Fruit fly (Drosophila melanogaster) whole organism, embryonic: Measurements from ENCODE around the gene CG11374.

ENCODE experiments used
- Adf1 ChIP-seq: fragments of 200-800 bp; sonication (Bioruptor generic); IDR thresholded peaks from 2 replicates; pipeline ENCODE4 v1.3.6; 2022; ENCODE audit warnings: missing biosample characterization, missing genetic modification characterization
- Atf3 ChIP-seq: fragments of 200-800 bp; sonication (Bioruptor generic); optimal IDR thresholded peaks from 3 replicates; lab custom pipeline; 2016; ENCODE audit warnings: missing biosample characterization, missing genetic modification characterization
- B-H2 ChIP-seq: fragments of 200-800 bp; sonication (Bioruptor generic); optimal IDR thresholded peaks from 2 replicates; lab custom pipeline; 2018; ENCODE audit warnings: missing biosample characterization, mild to moderate bottlenecking, missing genetic modification characterization
- CG10147 ChIP-seq: fragments of 200-800 bp; sonication (Bioruptor generic); optimal IDR thresholded peaks from 2 replicates; lab custom pipeline; 2019; ENCODE audit warnings: missing biosample characterization, mild to moderate bottlenecking, missing genetic modification characterization, moderate library complexity
- CG10274 ChIP-seq: fragments of 200-800 bp; sonication (Bioruptor generic); optimal IDR thresholded peaks from 3 replicates; lab custom pipeline; 2017; ENCODE audit warnings: missing biosample characterization, mild to moderate bottlenecking, missing genetic modification characterization
- CG11723 ChIP-seq: fragments of 200-800 bp; sonication (Bioruptor generic); optimal IDR thresholded peaks from 2 replicates; lab custom pipeline; 2017; ENCODE audit warnings: missing biosample characterization, mild to moderate bottlenecking, missing genetic modification characterization
- CG12236 ChIP-seq: fragments of 200-800 bp; sonication (Bioruptor generic); optimal IDR thresholded peaks from 2 replicates; lab custom pipeline; 2016; ENCODE audit warnings: missing biosample characterization, missing genetic modification characterization
- CG12744 ChIP-seq: fragments of 200-800 bp; sonication (Bioruptor generic); optimal IDR thresholded peaks from 2 replicates; lab custom pipeline; 2016; ENCODE audit warnings: missing biosample characterization, missing genetic modification characterization
- CG14014 ChIP-seq: fragments of 200-800 bp; sonication (Bioruptor generic); IDR thresholded peaks from 2 replicates; pipeline ENCODE4 v1.3.6; 2022; ENCODE audit warnings: missing biosample characterization, missing genetic modification characterization
- CG15479 ChIP-seq: fragments of 200-800 bp; sonication (Bioruptor generic); optimal IDR thresholded peaks from 3 replicates; lab custom pipeline; 2019; ENCODE audit warnings: missing biosample characterization, mild to moderate bottlenecking, missing genetic modification characterization, moderate library complexity
- CG17802 ChIP-seq: fragments of 200-800 bp; sonication (Bioruptor generic); optimal IDR thresholded peaks from 2 replicates; lab custom pipeline; 2018; ENCODE audit warnings: missing biosample characterization, mild to moderate bottlenecking, missing genetic modification characterization, moderate library complexity
- CG18599 ChIP-seq: fragments of 200-800 bp; sonication (Bioruptor generic); optimal IDR thresholded peaks from 3 replicates; lab custom pipeline; 2017; ENCODE audit warnings: missing biosample characterization, missing genetic modification characterization, mild to moderate bottlenecking, moderate library complexity, missing genetic modification reagents
- CG33213 ChIP-seq: fragments of 200-800 bp; sonication (Bioruptor generic); optimal IDR thresholded peaks from 3 replicates; lab custom pipeline; 2016; ENCODE audit warnings: missing biosample characterization, missing genetic modification characterization
- CG42726 ChIP-seq: fragments of 200-800 bp; sonication (Bioruptor generic); IDR thresholded peaks from 2 replicates; pipeline ENCODE4 v1.3.6; 2022; ENCODE audit warnings: missing biosample characterization, missing genetic modification characterization; ENCODE audit not compliant: partially characterized antibody
- CG4282 ChIP-seq: fragments of 200-800 bp; sonication (Bioruptor generic); optimal IDR thresholded peaks from 2 replicates; lab custom pipeline; 2016; ENCODE audit warnings: missing biosample characterization, missing genetic modification characterization
- CG4820 ChIP-seq: fragments of 200-800 bp; sonication (Bioruptor generic); optimal IDR thresholded peaks from 3 replicates; lab custom pipeline; 2016; ENCODE audit warnings: missing biosample characterization, missing genetic modification characterization
- CG8359 ChIP-seq: fragments of 200-800 bp; sonication (Bioruptor generic); optimal IDR thresholded peaks from 2 replicates; lab custom pipeline; 2017; ENCODE audit warnings: missing biosample characterization, mild to moderate bottlenecking, missing genetic modification characterization, borderline replicate concordance
- Chrac-16 ChIP-seq: fragments of 200-800 bp; sonication (Bioruptor generic); optimal IDR thresholded peaks from 3 replicates; lab custom pipeline; 2016; ENCODE audit warnings: missing biosample characterization, missing genetic modification characterization
- CkIIα-i1 ChIP-seq: fragments of 200-800 bp; sonication (Bioruptor generic); IDR thresholded peaks from 2 replicates; pipeline ENCODE4 v1.3.6; 2022; ENCODE audit warnings: missing biosample characterization, missing genetic modification characterization
- Dll ChIP-seq: fragments of 200-800 bp; sonication (Bioruptor generic); IDR thresholded peaks from 4 replicates; pipeline ENCODE4 v1.3.6; 2022; ENCODE audit warnings: missing biosample characterization, missing genetic modification characterization; ENCODE audit not compliant: partially characterized antibody
- Gsc ChIP-seq: fragments of 200-800 bp; sonication (Bioruptor generic); IDR thresholded peaks from 2 replicates; pipeline ENCODE4 v1.3.6; 2022; ENCODE audit warnings: missing biosample characterization, missing genetic modification characterization
- Lim3 ChIP-seq: fragments of 200-800 bp; sonication (Bioruptor generic); IDR thresholded peaks from 2 replicates; pipeline ENCODE4 v1.3.6; 2022; ENCODE audit warnings: missing biosample characterization, missing genetic modification characterization
- Max ChIP-seq: fragments of 200-800 bp; sonication (Bioruptor generic); optimal IDR thresholded peaks from 2 replicates; lab custom pipeline; 2016; ENCODE audit warnings: missing biosample characterization, mild to moderate bottlenecking, missing genetic modification characterization
- NC2α ChIP-seq: fragments of 200-800 bp; sonication (Bioruptor generic); optimal IDR thresholded peaks from 2 replicates; lab custom pipeline; 2016; ENCODE audit warnings: missing biosample characterization, missing genetic modification characterization
- Nf-YB ChIP-seq: fragments of 200-800 bp; sonication (Bioruptor generic); optimal IDR thresholded peaks from 3 replicates; lab custom pipeline; 2019; ENCODE audit warnings: missing biosample characterization, mild to moderate bottlenecking, missing genetic modification characterization, moderate library complexity
- Nf-YC ChIP-seq: fragments of 200-800 bp; optimal IDR thresholded peaks from 3 replicates; lab custom pipeline; 2019; ENCODE audit warnings: missing biosample characterization, mild to moderate bottlenecking, missing genetic modification characterization, moderate library complexity
- NfI ChIP-seq: fragments of 200-800 bp; sonication (Bioruptor generic); optimal IDR thresholded peaks from 3 replicates; lab custom pipeline; 2018; ENCODE audit warnings: missing biosample characterization, mild to moderate bottlenecking, missing genetic modification characterization, moderate library complexity
- Six4 ChIP-seq: fragments of 200-800 bp; sonication (Bioruptor generic); optimal IDR thresholded peaks from 2 replicates; lab custom pipeline; 2016; ENCODE audit warnings: missing biosample characterization, missing genetic modification characterization
- Sox100B ChIP-seq: fragments of 200-800 bp; sonication (Bioruptor generic); optimal IDR thresholded peaks from 3 replicates; lab custom pipeline; 2018; ENCODE audit warnings: missing biosample characterization, mild to moderate bottlenecking, missing genetic modification characterization
- Ssrp ChIP-seq: fragments of 200-800 bp; sonication (Bioruptor generic); optimal IDR thresholded peaks from 2 replicates; lab custom pipeline; 2018; ENCODE audit warnings: missing biosample characterization, mild to moderate bottlenecking, missing genetic modification characterization, moderate library complexity
- bab2 ChIP-seq: fragments of 200-800 bp; sonication (Bioruptor generic); optimal IDR thresholded peaks from 2 replicates; lab custom pipeline; 2016; ENCODE audit warnings: missing biosample characterization, missing genetic modification characterization
- caup ChIP-seq: fragments of 200-800 bp; sonication (Bioruptor generic); optimal IDR thresholded peaks from 3 replicates; lab custom pipeline; 2017; ENCODE audit warnings: missing biosample characterization, mild to moderate bottlenecking, missing genetic modification characterization, moderate library complexity; ENCODE audit not compliant: severe bottlenecking
- chn ChIP-seq: fragments of 200-800 bp; sonication (Bioruptor generic); optimal IDR thresholded peaks from 2 replicates; lab custom pipeline; 2016; ENCODE audit warnings: missing biosample characterization, missing genetic modification characterization
- dimm ChIP-seq: fragments of 200-800 bp; sonication (Bioruptor generic); IDR thresholded peaks from 2 replicates; pipeline ENCODE4 v1.3.6; 2022; ENCODE audit warnings: missing biosample characterization, missing genetic modification characterization
- esg ChIP-seq: fragments of 200-800 bp; sonication (Bioruptor generic); conservative IDR thresholded peaks from 2 replicates; pipeline ENCODE4 v1.3.6; 2022; ENCODE audit warnings: missing biosample characterization, missing genetic modification characterization
- eyg ChIP-seq: fragments of 200-800 bp; sonication (Bioruptor generic); optimal IDR thresholded peaks from 3 replicates; lab custom pipeline; 2016; ENCODE audit warnings: missing biosample characterization, missing genetic modification characterization
- fd96Cb ChIP-seq: fragments of 200-800 bp; sonication (Bioruptor generic); optimal IDR thresholded peaks from 2 replicates; lab custom pipeline; 2018; ENCODE audit warnings: missing biosample characterization, mild to moderate bottlenecking, missing genetic modification characterization, moderate library complexity
- gcm ChIP-seq: fragments of 200-800 bp; sonication (Bioruptor generic); optimal IDR thresholded peaks from 2 replicates; lab custom pipeline; 2019; ENCODE audit warnings: missing biosample characterization, mild to moderate bottlenecking, missing genetic modification characterization, moderate library complexity
- gfzf ChIP-seq: fragments of 200-800 bp; sonication (Bioruptor generic); optimal IDR thresholded peaks from 2 replicates; lab custom pipeline; 2016; ENCODE audit warnings: missing biosample characterization, mild to moderate bottlenecking, missing genetic modification characterization, moderate library complexity
- gsb ChIP-seq: fragments of 200-800 bp; sonication (Bioruptor generic); IDR thresholded peaks from 2 replicates; pipeline ENCODE4 v1.3.6; 2022; ENCODE audit warnings: missing biosample characterization, missing genetic modification characterization
- gt ChIP-seq: fragments of 200-800 bp; sonication (Bioruptor generic); IDR thresholded peaks from 2 replicates; pipeline ENCODE4 v1.3.6; 2022; ENCODE audit warnings: missing biosample characterization, missing genetic modification characterization
- lab ChIP-seq: fragments of 200-800 bp; sonication (Bioruptor generic); optimal IDR thresholded peaks from 3 replicates; lab custom pipeline; 2017; ENCODE audit warnings: missing biosample characterization, missing genetic modification characterization, mild to moderate bottlenecking, moderate library complexity, missing genetic modification reagents
- lmd ChIP-seq: fragments of 200-800 bp; sonication (Bioruptor generic); IDR thresholded peaks from 2 replicates; pipeline ENCODE4 v1.3.6; 2022; ENCODE audit warnings: missing biosample characterization, missing genetic modification characterization
- maf-S ChIP-seq: fragments of 200-800 bp; sonication (Bioruptor generic); optimal IDR thresholded peaks from 2 replicates; lab custom pipeline; 2016; ENCODE audit warnings: missing biosample characterization, missing genetic modification characterization
- mam ChIP-seq: fragments of 200-800 bp; sonication (Bioruptor generic); optimal IDR thresholded peaks from 3 replicates; lab custom pipeline; 2016; ENCODE audit warnings: missing biosample characterization, missing genetic modification characterization
- pan ChIP-seq, 4 experiments: fragments of >200 bp in 3 of 4; fragments of 200-800 bp in 1 of 4; sonication (Bioruptor generic) in 1 of 4; optimal IDR thresholded peaks in 3 of 4; IDR thresholded peaks in 1 of 4; 2 replicates each; pipeline versions ENCODE4 v1.3.6 to Lab custom; 2017 to 2022; ENCODE audit warnings: missing biosample characterization in 2 of 4, missing genetic modification characterization in 2 of 4, mixed read lengths in 1 of 4
- scrt ChIP-seq: fragments of 200-800 bp; sonication (Bioruptor generic); optimal IDR thresholded peaks from 2 replicates; lab custom pipeline; 2018; ENCODE audit warnings: missing biosample characterization, mild to moderate bottlenecking, missing genetic modification characterization, moderate library complexity
- sens ChIP-seq: fragments of 200-800 bp; sonication (Bioruptor generic); peaks from one replicate; lab custom pipeline; 2016; ENCODE audit warnings: missing biosample characterization, missing genetic modification characterization
- sim ChIP-seq: fragments of 200-800 bp; sonication (Bioruptor generic); IDR thresholded peaks from 2 replicates; pipeline ENCODE4 v1.3.6; 2022; ENCODE audit warnings: missing biosample characterization, missing genetic modification characterization
- vfl ChIP-seq: fragments of 200-800 bp; sonication (Bioruptor generic); optimal IDR thresholded peaks from 2 replicates; lab custom pipeline; 2016; ENCODE audit warnings: missing biosample characterization, missing genetic modification characterization
- zfh1 ChIP-seq: fragments of 200-800 bp; sonication (Bioruptor generic); IDR thresholded peaks from 3 replicates; pipeline ENCODE4 v1.3.6; 2022; ENCODE audit warnings: missing biosample characterization, missing genetic modification characterization

The CG11374 gene

DNA sequence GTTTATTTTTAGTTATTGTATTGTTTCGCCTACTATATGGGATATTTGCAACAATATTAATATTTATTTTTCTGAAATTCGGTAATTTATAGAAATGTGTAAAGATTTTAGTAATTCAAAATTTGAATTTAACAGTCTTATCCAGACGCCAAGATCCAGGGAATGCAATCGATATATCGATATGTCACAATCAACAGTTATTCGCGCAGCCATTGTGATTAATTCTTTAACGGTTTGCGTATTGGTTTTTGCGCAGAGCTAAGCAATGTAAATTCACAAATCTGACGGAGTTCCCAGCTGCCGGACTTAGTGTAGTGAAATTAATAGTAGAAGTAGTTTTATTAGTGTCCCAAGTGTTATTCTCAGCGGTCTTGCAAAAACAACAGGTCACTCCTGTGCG is 38.3 kb downstream of the CG11374 start, which contains the start of gene ND-15 (continued):
- TF ChIP-seq NfI (GFP tag; lab: Kevin White, UChicago): no peak
- TF ChIP-seq pan (optimal IDR thresholded peaks at IDR 0.05; lab: Kevin White, UChicago): no peak
- TF ChIP-seq pan (GFP tag; optimal IDR thresholded peaks at IDR 0.05 in 1 of 2, IDR thresholded peaks at IDR 0.05 in 1 of 2): no peak
- no peak for TF ChIP-seq CG33213 (GFP tag; lab: Kevin White, UChicago)
- no peak for TF ChIP-seq gsb (GFP tag; lab: Robert Waterston, UW)
- no peak for TF ChIP-seq CG4820 (GFP tag; lab: Kevin White, UChicago)
- peak; percentile 32 for TF ChIP-seq gfzf
- no peak for TF ChIP-seq gcm
- no peak for TF ChIP-seq caup (GFP tag; lab: Kevin White, UChicago)
- TF ChIP-seq CG15479 (GFP tag; lab: Kevin White, UChicago): peak; percentile 50
- TF ChIP-seq CG12236 (GFP tag; lab: Kevin White, UChicago): no peak
- TF ChIP-seq gt: no peak
- no peak for TF ChIP-seq Ssrp
- no peak for TF ChIP-seq maf-S (GFP tag; lab: Kevin White, UChicago)
- no peak for TF ChIP-seq CG12744 (GFP tag; lab: Kevin White, UChicago)
- TF ChIP-seq Six4 (GFP tag; lab: Kevin White, UChicago): no peak
- no peak for TF ChIP-seq Lim3 (GFP tag; lab: Robert Waterston, UW)
- TF ChIP-seq CG42726: peak; percentile 76; the same call in 1 of the 2 replicates
- TF ChIP-seq lmd (GFP tag; lab: Robert Waterston, UW): no peak
- no peak for TF ChIP-seq mam (GFP tag; lab: Kevin White, UChicago)
- no peak for TF ChIP-seq dimm (GFP tag; lab: Robert Waterston, UW)
- no peak for TF ChIP-seq CG4282 (GFP tag; lab: Kevin White, UChicago)
- no peak for TF ChIP-seq B-H2 (GFP tag; lab: Kevin White, UChicago)
- TF ChIP-seq eyg (GFP tag; lab: Kevin White, UChicago): no peak
- TF ChIP-seq bab2 (GFP tag; lab: Kevin White, UChicago): no peak
- TF ChIP-seq sens (GFP tag; lab: Kevin White, UChicago): peak; percentile 71
- no peak for TF ChIP-seq CkIIα-i1 (GFP tag; lab: Robert Waterston, UW)
- no peak for TF ChIP-seq Nf-YC (tag; lab: Kevin White, UChicago)
- no peak for TF ChIP-seq fd96Cb (tag; lab: Kevin White, UChicago)
- TF ChIP-seq CG11723: no peak
- TF ChIP-seq scrt (GFP tag; lab: Kevin White, UChicago): peak; percentile 73
- no peak for TF ChIP-seq CG10147 (GFP tag; lab: Kevin White, UChicago)
- TF ChIP-seq Atf3 (GFP tag; lab: Kevin White, UChicago): no peak
- TF ChIP-seq Nf-YB (GFP tag; lab: Kevin White, UChicago): no peak
- no peak for TF ChIP-seq Max (GFP tag; lab: Kevin White, UChicago)
- no peak for TF ChIP-seq Sox100B (GFP tag; lab: Kevin White, UChicago)
- TF ChIP-seq sim (GFP tag; lab: Robert Waterston, UW): no peak
- no peak for TF ChIP-seq CG10274 (GFP tag; lab: Kevin White, UChicago)
- TF ChIP-seq lab (GFP tag; lab: Kevin White, UChicago): no peak
- no peak for TF ChIP-seq Gsc
- TF ChIP-seq zfh1 (GFP tag; lab: Robert Waterston, UW): no peak
- TF ChIP-seq CG14014 (GFP tag; lab: Robert Waterston, UW): no peak
- TF ChIP-seq Chrac-16: no peak
- TF ChIP-seq CG8359: no peak
- no peak for TF ChIP-seq Adf1
- no peak for TF ChIP-seq chn (GFP tag; lab: Kevin White, UChicago)
- TF ChIP-seq esg (GFP tag; lab: Robert Waterston, UW): no peak
- TF ChIP-seq Dll: peak; percentile 79
- TF ChIP-seq CG18599 (GFP tag; lab: Kevin White, UChicago): no peak
- no peak for TF ChIP-seq CG17802
- no peak for TF ChIP-seq NC2α (GFP tag; lab: Kevin White, UChicago)
- TF ChIP-seq vfl: no peak
